Fruit fly (Drosophila melanogaster) Kc167 (cell line): ENCODE measurements around the gene sage.

Experiments
- Sin3A ChIP-seq: fragments of >200 bp; optimal IDR thresholded peaks from 2 replicates; lab custom pipeline; 2018; ENCODE audit warnings: missing external identifiers
- h ChIP-seq: fragments of >200 bp; optimal IDR thresholded peaks from 3 replicates; lab custom pipeline; 2018; ENCODE audit warnings: missing external identifiers
- psq ChIP-seq: fragments of >200 bp; optimal IDR thresholded peaks from 2 replicates; lab custom pipeline; 2017; ENCODE audit warnings: missing external identifiers

- TF ChIP-seq psq (lab: Kevin White, UChicago) (no peak), h (lab: Kevin White, UChicago) (no peak), Sin3A (lab: Kevin White, UChicago) (no peak)
Measured at dm6 chr3R:9214235-9214634, 49.7 kb downstream of the sage start.
